Fruit fly (Drosophila melanogaster): ENCODE data around the gene CG16812.

DNA sequence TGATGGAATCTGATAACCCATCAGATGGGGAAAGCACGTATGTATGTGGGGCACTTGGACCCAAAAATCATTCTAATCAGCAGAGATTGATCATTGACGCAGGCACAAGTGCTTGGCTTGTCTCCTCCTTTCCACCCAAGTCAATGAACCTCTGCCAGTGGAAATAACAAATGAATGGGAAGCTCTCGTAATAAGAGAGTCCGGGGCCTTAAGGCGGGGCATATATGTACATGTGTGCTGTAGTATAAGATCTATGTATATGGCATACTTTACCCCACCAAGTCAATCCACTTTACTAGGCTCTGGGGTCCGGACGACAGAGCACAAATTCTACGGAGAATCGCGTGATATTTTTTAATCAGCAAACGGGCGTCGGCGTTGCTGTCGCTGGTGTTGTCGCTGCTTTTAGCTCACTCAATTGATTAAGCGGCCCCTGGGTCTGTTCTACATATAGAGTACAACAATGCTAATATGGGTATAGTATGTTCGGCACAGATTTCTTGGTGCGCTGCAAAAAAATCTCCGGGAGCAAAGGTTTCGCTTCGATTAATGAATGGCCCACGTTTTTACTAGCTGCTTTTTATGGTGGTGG, 16.2 kb upstream of the CG16812 start:
- no peak for TF ChIP-seq CG8478 (optimal IDR thresholded peaks at IDR 0.05)
- TF ChIP-seq CTCF (optimal IDR thresholded peaks at IDR 0.05), result no peak
